Worm (Caenorhabditis elegans): ENCODE measurements around the gene F43G6.8.

- TF ChIP-seq daf-12 (tag; optimal IDR thresholded peaks at IDR 0.05) (no peak), nhr-12 (tag; optimal IDR thresholded peaks at IDR 0.05) (no peak), skn-1 (tag; optimal IDR thresholded peaks at IDR 0.05) (no peak), snpc-4 (tag; optimal IDR thresholded peaks at IDR 0.05) (no peak), pha-4 (tag; optimal IDR thresholded peaks at IDR 0.05) (no peak), ceh-28 (tag; optimal IDR thresholded peaks at IDR 0.05) (no peak), lin-39 (tag; optimal IDR thresholded peaks at IDR 0.05) (no peak)
Measured at ce11 chrII:11844072-11844471, 30.2 kb upstream of the F43G6.8 start.
